Fruit fly (Drosophila melanogaster) ovary, adult (tissue): Measurements from ENCODE around the gene CG7878.

Experiments used
- CG17801 ChIP-seq: fragments of 200-800 bp; optimal IDR thresholded peaks from 2 replicates; lab custom pipeline; 2019; ENCODE audit warnings: missing biosample characterization, mild to moderate bottlenecking, missing genetic modification characterization, moderate library complexity; ENCODE audit not compliant: partially characterized antibody

The CG7878 gene

dm6 chr3R:8113833-8114673 is 8.5 kb upstream of the CG7878 start:
- TF ChIP-seq CG17801 (GFP tag; lab: Kevin White, UChicago) = peak; percentile 64

dm6 chr3R:8115205-8115604 is 7.3 kb upstream of the CG7878 start:
- TF ChIP-seq CG17801 (GFP tag; lab: Kevin White, UChicago) = peak; percentile 27

- no peak for TF ChIP-seq CG17801 (GFP tag; lab: Kevin White, UChicago)
These were observed 6.4 kb upstream of the CG7878 start for dm6 chr3R:8115951-8116611.

dm6 chr3R:8118062-8118461 is 4.5 kb upstream of the CG7878 start:
- no peak for TF ChIP-seq CG17801 (GFP tag; lab: Kevin White, UChicago)

- TF ChIP-seq CG17801 (GFP tag; lab: Kevin White, UChicago) = no peak
These were observed 3.6 kb upstream of the CG7878 start for dm6 chr3R:8118781-8119456.

- TF ChIP-seq CG17801 (GFP tag; lab: Kevin White, UChicago) = peak; percentile 85
These were observed 2.8 kb upstream of the CG7878 start for dm6 chr3R:8119457-8120337.

dm6 chr3R:8120338-8120662 is 2.2 kb upstream of the CG7878 start:
- no peak for TF ChIP-seq CG17801 (GFP tag; lab: Kevin White, UChicago)

dm6 chr3R:8126316-8127150 is 4.0 kb downstream of the CG7878 start, which contains the start of the genes CG9667 and Arl8:
CG9667 (minus strand) TSS chr3R:8126357.
Arl8 (plus strand) TSS chr3R:8126605.
- TF ChIP-seq CG17801 (GFP tag; lab: Kevin White, UChicago) = peak; percentile 53

dm6 chr3R:8127151-8127690 is 4.7 kb downstream of the CG7878 start:
- no peak for TF ChIP-seq CG17801 (GFP tag; lab: Kevin White, UChicago)

- no peak for TF ChIP-seq CG17801 (GFP tag; lab: Kevin White, UChicago)
These were observed 9.9 kb downstream of the CG7878 start for dm6 chr3R:8132398-8132797.

dm6 chr3R:8134544-8134943 is 12.0 kb downstream of the CG7878 start:
- TF ChIP-seq CG17801 (GFP tag; lab: Kevin White, UChicago) = no peak

- no peak for TF ChIP-seq CG17801 (GFP tag; lab: Kevin White, UChicago)
These were observed 15.6 kb downstream of the CG7878 start for dm6 chr3R:8138095-8138494.

dm6 chr3R:8139326-8139725 is 16.8 kb downstream of the CG7878 start:
- peak; percentile 5 for TF ChIP-seq CG17801 (GFP tag; lab: Kevin White, UChicago)
